Fruit fly (Drosophila melanogaster): ENCODE results near the gene DIP-beta.

The DIP-beta gene

dm6 chrX:21396860-21397459 lies 60.6 kb downstream of the DIP-beta start, which contains the start of gene lcs:
Gene lcs (minus strand): TSS chrX:21397316.
- TF ChIP-seq toe (GFP tag; optimal IDR thresholded peaks at IDR 0.05), result no peak
- no peak for TF ChIP-seq cnc (optimal IDR thresholded peaks at IDR 0.05)
- TF ChIP-seq CG7101 (tag; optimal IDR thresholded peaks at IDR 0.05), result no peak
- no peak for TF ChIP-seq CG5204 (GFP tag; optimal IDR thresholded peaks at IDR 0.05)
- no peak for TF ChIP-seq tj (GFP tag; optimal IDR thresholded peaks at IDR 0.05)
- TF ChIP-seq CG14711 (tag; optimal IDR thresholded peaks at IDR 0.05), result no peak
- TF ChIP-seq Hr96 (GFP tag; optimal IDR thresholded peaks at IDR 0.05), result no peak
- no peak for TF ChIP-seq CG33017 (tag; optimal IDR thresholded peaks at IDR 0.05)
- TF ChIP-seq ovo (GFP tag; optimal IDR thresholded peaks at IDR 0.05), result no peak
- no peak for TF ChIP-seq cic (GFP tag; optimal IDR thresholded peaks at IDR 0.05)

- no peak for TF ChIP-seq CG11617 (GFP tag; optimal IDR thresholded peaks at IDR 0.05)
- TF ChIP-seq CG7101 (tag; optimal IDR thresholded peaks at IDR 0.05), result no peak
- no peak for TF ChIP-seq Mnt (GFP tag; optimal IDR thresholded peaks at IDR 0.05)
- TF ChIP-seq bab1 (GFP tag; optimal IDR thresholded peaks at IDR 0.05), result no peak
Measured at dm6 chrX:21388734-21389133, 68.8 kb downstream of the DIP-beta start, which contains the start of gene mst. Gene mst (plus strand): TSS chrX:21388977.

dm6 chrX:21387695-21388094 lies 69.8 kb downstream of the DIP-beta start, which contains the start of gene Ddx56:
Gene Ddx56 (minus strand): TSS chrX:21387946.
- TF ChIP-seq kay (GFP tag; ENCODE audit: borderline replicate concordance) (no peak), Clk (GFP tag; optimal IDR thresholded peaks at IDR 0.05) (no peak), CG7045 (GFP tag; optimal IDR thresholded peaks at IDR 0.05) (no peak), tj (GFP tag; optimal IDR thresholded peaks at IDR 0.05) (no peak), Mnt (GFP tag; optimal IDR thresholded peaks at IDR 0.05) (peak; percentile 54)

- TF ChIP-seq pad (GFP tag; optimal IDR thresholded peaks at IDR 0.05), result no peak
- no peak for TF ChIP-seq CG12768 (GFP tag; optimal IDR thresholded peaks at IDR 0.05)
- no peak for TF ChIP-seq CG1620 (GFP tag; optimal IDR thresholded peaks at IDR 0.05)
- TF ChIP-seq cic (GFP tag; optimal IDR thresholded peaks at IDR 0.05), result no peak
- TF ChIP-seq tj (GFP tag; optimal IDR thresholded peaks at IDR 0.05), result no peak
- TF ChIP-seq toe (GFP tag; optimal IDR thresholded peaks at IDR 0.05), result no peak
- TF ChIP-seq Hr96 (GFP tag; optimal IDR thresholded peaks at IDR 0.05), result no peak
- TF ChIP-seq bab1 (GFP tag; optimal IDR thresholded peaks at IDR 0.05), result no peak
- TF ChIP-seq cnc (optimal IDR thresholded peaks at IDR 0.05), result no peak
- TF ChIP-seq Crg-1 (GFP tag; optimal IDR thresholded peaks at IDR 0.05), result no peak
- no peak for TF ChIP-seq CG5204 (GFP tag; optimal IDR thresholded peaks at IDR 0.05)
- TF ChIP-seq CG7101 (tag; optimal IDR thresholded peaks at IDR 0.05), result no peak
- no peak for TF ChIP-seq CG11617 (GFP tag; optimal IDR thresholded peaks at IDR 0.05)
- no peak for TF ChIP-seq CG14711 (tag; optimal IDR thresholded peaks at IDR 0.05)
Measured at dm6 chrX:21378344-21378882, 79.1 kb downstream of the DIP-beta start.

- TF ChIP-seq tj (GFP tag; optimal IDR thresholded peaks at IDR 0.05) (peak; percentile 16), Crg-1 (GFP tag; optimal IDR thresholded peaks at IDR 0.05) (peak; percentile 1), bab1 (GFP tag; optimal IDR thresholded peaks at IDR 0.05) (peak; percentile 84), ovo (GFP tag; optimal IDR thresholded peaks at IDR 0.05) (no peak), CG33017 (tag; optimal IDR thresholded peaks at IDR 0.05) (peak; percentile 26), CG14711 (tag; optimal IDR thresholded peaks at IDR 0.05) (peak; percentile 55), toe (GFP tag; optimal IDR thresholded peaks at IDR 0.05) (no peak), CG11617 (GFP tag; optimal IDR thresholded peaks at IDR 0.05) (no peak), Mnt (GFP tag; optimal IDR thresholded peaks at IDR 0.05) (peak; percentile 17), CG7045 (GFP tag; optimal IDR thresholded peaks at IDR 0.05) (no peak), CG7101 (tag; optimal IDR thresholded peaks at IDR 0.05) (peak; percentile 35)
Measured at dm6 chrX:21375595-21376047, 81.9 kb downstream of the DIP-beta start.

dm6 chrX:21373659-21374426 lies 83.7 kb downstream of the DIP-beta start, which contains the start of gene slgA:
Gene slgA (plus strand): TSS chrX:21374002.
- TF ChIP-seq pad (GFP tag; optimal IDR thresholded peaks at IDR 0.05) (peak; percentile 84), toe (GFP tag; optimal IDR thresholded peaks at IDR 0.05) (peak; percentile 17), Clk (GFP tag; optimal IDR thresholded peaks at IDR 0.05) (peak; percentile 40), ovo (GFP tag; optimal IDR thresholded peaks at IDR 0.05) (peak; percentile 55), bab1 (GFP tag; optimal IDR thresholded peaks at IDR 0.05) (no peak), kay (GFP tag; ENCODE audit: borderline replicate concordance) (peak; percentile 51), CG11617 (GFP tag; optimal IDR thresholded peaks at IDR 0.05) (no peak), CG5204 (GFP tag; optimal IDR thresholded peaks at IDR 0.05) (peak; percentile 8), CG12768 (GFP tag; optimal IDR thresholded peaks at IDR 0.05) (peak; percentile 36), CG14711 (tag; optimal IDR thresholded peaks at IDR 0.05) (peak; percentile 52), CG33017 (tag; optimal IDR thresholded peaks at IDR 0.05) (no peak), CG7101 (tag; optimal IDR thresholded peaks at IDR 0.05) (peak; percentile 73), Crg-1 (GFP tag; optimal IDR thresholded peaks at IDR 0.05) (peak; percentile 72), Mnt (GFP tag; optimal IDR thresholded peaks at IDR 0.05) (peak; percentile 83), CG1620 (GFP tag; optimal IDR thresholded peaks at IDR 0.05) (peak; percentile 83), cnc (optimal IDR thresholded peaks at IDR 0.05) (no peak), CG7045 (GFP tag; optimal IDR thresholded peaks at IDR 0.05) (no peak), Hr96 (GFP tag; optimal IDR thresholded peaks at IDR 0.05) (peak; percentile 77), cic (GFP tag; optimal IDR thresholded peaks at IDR 0.05) (peak; percentile 44), tj (GFP tag; optimal IDR thresholded peaks at IDR 0.05) (no peak)
